Worm (Caenorhabditis elegans): ENCODE results near the gene R11D1.3.
A peak's percentile ranks its signal among the peaks of the same experiment; 100 is the strongest.

Gene R11D1.3

DNA sequence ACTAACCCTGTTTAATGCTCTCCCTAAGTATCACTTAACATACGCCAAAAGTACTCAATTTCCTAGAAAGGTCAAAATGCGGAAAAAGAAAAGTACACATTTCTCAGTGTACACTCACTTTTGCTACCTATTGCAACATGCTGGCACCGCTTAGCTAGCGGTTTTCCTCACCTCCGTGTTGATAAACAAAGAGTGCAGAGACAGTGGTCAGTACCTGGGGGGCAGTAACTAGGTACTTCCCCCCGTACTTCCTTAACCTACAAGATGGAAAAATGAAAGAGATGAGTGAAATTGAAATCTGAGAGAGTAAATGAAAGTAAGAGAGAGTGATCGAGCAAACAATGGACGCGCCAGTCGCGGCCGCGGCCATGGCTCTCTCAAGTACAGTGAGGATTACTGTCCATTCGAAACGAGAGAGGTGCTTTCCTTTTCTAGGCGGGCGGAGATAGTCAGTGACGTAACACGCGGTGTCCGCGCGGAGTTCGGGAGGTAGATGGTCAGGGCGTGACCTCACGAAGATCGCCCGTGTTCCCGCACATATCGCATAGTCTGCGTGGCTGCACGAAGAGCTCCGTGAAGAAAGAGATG lies 24.4 kb upstream of the R11D1.3 start, which contains the start of gene cky-1:
Gene cky-1, plus strand, starts transcription at position 538 of the 588 bp plus-strand sequence.
- TF ChIP-seq mab-5 (tag; optimal IDR thresholded peaks at IDR 0.05): no peak
- no peak for TF ChIP-seq sptf-1 (tag; optimal IDR thresholded peaks at IDR 0.05)
- no peak for TF ChIP-seq ceh-39 (tag; optimal IDR thresholded peaks at IDR 0.05)
- TF ChIP-seq mep-1 (tag; optimal IDR thresholded peaks at IDR 0.05): no peak
- peak; percentile 32 for TF ChIP-seq zip-8 (tag; optimal IDR thresholded peaks at IDR 0.05)
- no peak for TF ChIP-seq pha-4 (tag; optimal IDR thresholded peaks at IDR 0.05)
- TF ChIP-seq unc-62 (GFP tag; optimal IDR thresholded peaks at IDR 0.05): no peak
- TF ChIP-seq nhr-12 (tag; optimal IDR thresholded peaks at IDR 0.05): no peak
- TF ChIP-seq unc-39 (tag; optimal IDR thresholded peaks at IDR 0.05): no peak
- TF ChIP-seq ceh-83 (GFP tag; optimal IDR thresholded peaks at IDR 0.05): no peak
- TF ChIP-seq ceh-43 (GFP tag; optimal IDR thresholded peaks at IDR 0.05): no peak
- TF ChIP-seq M03D4.4 (tag; optimal IDR thresholded peaks at IDR 0.05): no peak
- TF ChIP-seq ham-2 (GFP tag; optimal IDR thresholded peaks at IDR 0.05): peak; percentile 26
- TF ChIP-seq nhr-2 (tag; optimal IDR thresholded peaks at IDR 0.05): no peak
- no peak for TF ChIP-seq bed-3 (GFP tag; optimal IDR thresholded peaks at IDR 0.05)
- TF ChIP-seq snpc-4 (tag; optimal IDR thresholded peaks at IDR 0.05): no peak

ce11 chrV:12733465-12734248 lies 21.8 kb upstream of the R11D1.3 start, which contains the start of the genes dhs-21 and xbx-9:
dhs-21 (minus strand) TSS chrV:12733645.
xbx-9 (plus strand) TSS chrV:12734198.
- TF ChIP-seq sem-2 (GFP tag; optimal IDR thresholded peaks at IDR 0.05) (no peak), unc-39 (tag; optimal IDR thresholded peaks at IDR 0.05) (no peak)

ce11 chrV:12732734-12733133 lies 20.8 kb upstream of the R11D1.3 start:
- no peak for TF ChIP-seq mls-2 (tag; optimal IDR thresholded peaks at IDR 0.05)
- TF ChIP-seq nhr-2 (tag; optimal IDR thresholded peaks at IDR 0.05): no peak
- TF ChIP-seq lin-32 (GFP tag; optimal IDR thresholded peaks at IDR 0.05): no peak
- TF ChIP-seq blmp-1 (tag; optimal IDR thresholded peaks at IDR 0.05): no peak
- no peak for TF ChIP-seq M03D4.4 (tag; optimal IDR thresholded peaks at IDR 0.05)
- TF ChIP-seq ceh-83 (GFP tag; optimal IDR thresholded peaks at IDR 0.05): no peak
- no peak for TF ChIP-seq sem-2 (GFP tag; optimal IDR thresholded peaks at IDR 0.05)
- TF ChIP-seq mab-5 (tag; optimal IDR thresholded peaks at IDR 0.05): no peak
- no peak for TF ChIP-seq lin-13 (tag; optimal IDR thresholded peaks at IDR 0.05)
- no peak for TF ChIP-seq lsy-2 (tag; optimal IDR thresholded peaks at IDR 0.05)
- no peak for TF ChIP-seq tbx-8 (GFP tag; optimal IDR thresholded peaks at IDR 0.05)
- TF ChIP-seq mep-1 (tag; optimal IDR thresholded peaks at IDR 0.05): no peak
- TF ChIP-seq drap-1 (GFP tag; optimal IDR thresholded peaks at IDR 0.05): no peak

ce11 chrV:12729220-12729619 lies 17.3 kb upstream of the R11D1.3 start, which contains the start of gene R11D1.10:
R11D1.10 (plus strand) TSS chrV:12729520.
- TF ChIP-seq M03D4.4 (tag; optimal IDR thresholded peaks at IDR 0.05) (no peak), unc-62 (GFP tag; optimal IDR thresholded peaks at IDR 0.05) (no peak), tbx-8 (GFP tag; optimal IDR thresholded peaks at IDR 0.05) (no peak), lsy-2 (tag; optimal IDR thresholded peaks at IDR 0.05) (no peak), zip-8 (tag; optimal IDR thresholded peaks at IDR 0.05) (no peak), elt-3 (tag; optimal IDR thresholded peaks at IDR 0.05) (no peak), snpc-4 (tag; optimal IDR thresholded peaks at IDR 0.05) (no peak), mab-5 (tag; optimal IDR thresholded peaks at IDR 0.05) (no peak), lin-13 (tag; optimal IDR thresholded peaks at IDR 0.05) (no peak), blmp-1 (tag; optimal IDR thresholded peaks at IDR 0.05) (no peak), unc-120 (tag; optimal IDR thresholded peaks at IDR 0.05; ENCODE audit: poor library complexity, severe bottlenecking) (no peak), ham-2 (GFP tag; optimal IDR thresholded peaks at IDR 0.05) (no peak), mls-2 (tag; optimal IDR thresholded peaks at IDR 0.05) (no peak), sem-2 (GFP tag; optimal IDR thresholded peaks at IDR 0.05) (no peak), nhr-28 (tag; optimal IDR thresholded peaks at IDR 0.05) (no peak), lin-32 (GFP tag; optimal IDR thresholded peaks at IDR 0.05) (no peak), ceh-83 (GFP tag; optimal IDR thresholded peaks at IDR 0.05) (no peak), ceh-39 (tag; optimal IDR thresholded peaks at IDR 0.05) (no peak), hlh-1 (tag; optimal IDR thresholded peaks at IDR 0.05) (no peak)

- TF ChIP-seq nhr-237 (tag; optimal IDR thresholded peaks at IDR 0.05) (peak; percentile 89), sem-2 (GFP tag; optimal IDR thresholded peaks at IDR 0.05) (no peak), pha-4 (tag; optimal IDR thresholded peaks at IDR 0.05) (peak; percentile 77), nhr-2 (tag; optimal IDR thresholded peaks at IDR 0.05) (peak; percentile 53), mep-1 (tag; optimal IDR thresholded peaks at IDR 0.05) (peak; percentile 77), lin-13 (tag; optimal IDR thresholded peaks at IDR 0.05) (peak; percentile 86), bed-3 (GFP tag; optimal IDR thresholded peaks at IDR 0.05) (no peak), lsy-2 (tag; optimal IDR thresholded peaks at IDR 0.05) (peak; percentile 87), zip-8 (tag; optimal IDR thresholded peaks at IDR 0.05) (no peak), nhr-76 (tag; optimal IDR thresholded peaks at IDR 0.05) (no peak), drap-1 (GFP tag; optimal IDR thresholded peaks at IDR 0.05) (no peak), cnd-1 (tag; optimal IDR thresholded peaks at IDR 0.05) (peak; percentile 28), ces-1 (GFP tag; optimal IDR thresholded peaks at IDR 0.05) (peak; percentile 81), ham-2 (GFP tag; optimal IDR thresholded peaks at IDR 0.05) (no peak), ceh-39 (tag; optimal IDR thresholded peaks at IDR 0.05) (peak; percentile 75), hlh-1 (tag; optimal IDR thresholded peaks at IDR 0.05) (peak; percentile 53), mab-5 (tag; optimal IDR thresholded peaks at IDR 0.05) (peak; percentile 34), mls-2 (tag; optimal IDR thresholded peaks at IDR 0.05) (no peak), blmp-1 (tag; optimal IDR thresholded peaks at IDR 0.05) (no peak), unc-62 (GFP tag; optimal IDR thresholded peaks at IDR 0.05) (peak; percentile 16)
Measured at ce11 chrV:12728062-12728665, 16.3 kb upstream of the R11D1.3 start, which contains the start of the genes rpl-28 and mrpl-49. rpl-28 (minus strand) TSS chrV:12728112. mrpl-49 (plus strand) TSS chrV:12728631.

Data from whole organism, mixed stage, embryonic.